Worm (Caenorhabditis elegans) whole organism, L1 larva: Measurements from ENCODE around the gene T12D8.9.

Experiments
- F16B12.6 ChIP-seq: fragments of 150-350 bp; optimal IDR thresholded peaks from 2 replicates; lab custom pipeline; 2014; ENCODE audit warnings: missing biosample characterization, missing genetic modification characterization
- blmp-1 ChIP-seq: fragments of 150-350 bp; optimal IDR thresholded peaks from 2 replicates; lab custom pipeline; 2014; ENCODE audit warnings: missing biosample characterization, missing genetic modification characterization
- efl-1 ChIP-seq, 4 experiments: fragments of 150-350 bp; optimal IDR thresholded peaks in 3 of 4; peaks in 1 of 4; 1 replicate in 1 of 4; 2 replicates in 3 of 4; lab custom pipeline; 2014; ENCODE audit warnings: missing biosample characterization in 2 of 4, missing genetic modification characterization in 2 of 4, missing genetic modification reagents in 2 of 4
- hlh-17 ChIP-seq: fragments of 200-800 bp; sonication (Bioruptor generic); optimal IDR thresholded peaks from 2 replicates; lab custom pipeline; 2018; ENCODE audit warnings: missing genetic modification characterization, mild to moderate bottlenecking, missing compliant biosample characterization, moderate library complexity, borderline replicate concordance
- lsy-2 ChIP-seq, 2 experiments: fragments of 150-350 bp; optimal IDR thresholded peaks; 2 replicates each; lab custom pipeline; 2014; ENCODE audit warnings: missing biosample characterization in 2 of 2, missing genetic modification characterization in 2 of 2
- nhr-20 ChIP-seq: sonication (generic microtip); optimal IDR thresholded peaks from 2 replicates; lab custom pipeline; 2016; ENCODE audit warnings: mild to moderate bottlenecking, missing genetic modification characterization, missing compliant biosample characterization
- pax-3 ChIP-seq: fragments of 200-800 bp; sonication (Bioruptor generic); optimal IDR thresholded peaks from 2 replicates; lab custom pipeline; 2018; ENCODE audit warnings: mild to moderate bottlenecking, missing genetic modification characterization, moderate library complexity, missing compliant biosample characterization
- skn-1 ChIP-seq: fragments of 150-350 bp; optimal IDR thresholded peaks from 2 replicates; lab custom pipeline; 2014; ENCODE audit warnings: missing biosample characterization, missing genetic modification characterization
- tlp-1 ChIP-seq: fragments of 150-350 bp; optimal IDR thresholded peaks from 2 replicates; lab custom pipeline; 2014; ENCODE audit warnings: missing biosample characterization, missing genetic modification characterization
- vab-15 ChIP-seq: sonication (generic microtip); optimal IDR thresholded peaks from 2 replicates; lab custom pipeline; 2017; ENCODE audit warnings: missing genotype, mild to moderate bottlenecking, missing genetic modification characterization, missing compliant biosample characterization
- ztf-11 ChIP-seq, 2 experiments: sonication (generic microtip); optimal IDR thresholded peaks; 2 replicates each; lab custom pipeline; 2016 to 2017; ENCODE audit warnings: missing genetic modification characterization in 2 of 2, missing biosample characterization in 1 of 2, missing compliant biosample characterization in 1 of 2

T12D8.9 gene

DNA sequence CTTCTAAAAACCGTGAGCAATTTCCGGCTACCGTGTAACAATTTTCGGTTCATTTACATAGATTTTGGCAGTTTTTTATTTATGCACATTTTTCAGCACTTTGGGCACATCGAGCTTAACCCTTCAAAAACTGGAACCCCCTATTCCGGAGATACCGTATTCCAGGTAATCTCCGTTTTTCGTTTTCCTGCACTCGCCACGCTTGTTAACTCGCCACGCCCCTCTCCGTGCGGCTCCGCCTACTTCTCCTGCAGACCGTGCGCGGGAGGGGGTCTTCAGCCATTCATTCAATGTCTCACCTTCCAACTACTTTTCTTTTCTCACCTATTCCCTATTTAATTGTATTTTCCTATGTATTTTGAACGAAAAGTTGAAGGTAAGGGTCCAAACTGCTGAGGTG is 43.2 kb downstream of the T12D8.9 start:
- TF ChIP-seq efl-1 (optimal IDR thresholded peaks at IDR 0.05; lab: Kevin White, UChicago) (no peak), efl-1 (GFP tag; optimal IDR thresholded peaks at IDR 0.05 in 1 of 2; lab: Kevin White, UChicago) (peak in 1 of 2 experiments; percentile 85), blmp-1 (peak; percentile 27), hlh-17 (GFP tag; lab: Kevin White, UChicago) (no peak)

DNA sequence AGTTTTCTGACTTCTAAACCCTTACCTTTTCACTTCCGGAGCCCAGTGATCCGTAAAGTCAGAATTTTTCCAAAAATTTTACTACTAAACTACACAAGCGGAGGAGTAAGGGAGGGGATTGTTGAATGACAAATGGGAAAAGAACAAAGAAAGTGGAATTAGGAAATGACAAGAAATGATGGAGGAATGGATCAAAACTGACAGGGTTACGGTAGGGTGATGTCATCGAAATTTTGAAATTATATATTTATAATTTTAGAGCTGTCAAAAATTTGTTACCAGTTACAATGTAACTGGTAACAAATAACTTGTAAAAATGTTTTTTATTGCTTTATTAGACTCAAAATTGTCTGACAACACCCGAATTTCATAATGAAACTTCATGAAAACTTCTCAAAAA is 49.5 kb downstream of the T12D8.9 start:
- TF ChIP-seq skn-1 (tag; lab: Kevin White, UChicago), result no peak
- no peak for TF ChIP-seq pax-3
- peak in 1 of 2 experiments; percentile 25 for TF ChIP-seq lsy-2 (tag; optimal IDR thresholded peaks at IDR 0.05; lab: Kevin White, UChicago)
- TF ChIP-seq F16B12.6 (tag; lab: Kevin White, UChicago), result no peak

DNA sequence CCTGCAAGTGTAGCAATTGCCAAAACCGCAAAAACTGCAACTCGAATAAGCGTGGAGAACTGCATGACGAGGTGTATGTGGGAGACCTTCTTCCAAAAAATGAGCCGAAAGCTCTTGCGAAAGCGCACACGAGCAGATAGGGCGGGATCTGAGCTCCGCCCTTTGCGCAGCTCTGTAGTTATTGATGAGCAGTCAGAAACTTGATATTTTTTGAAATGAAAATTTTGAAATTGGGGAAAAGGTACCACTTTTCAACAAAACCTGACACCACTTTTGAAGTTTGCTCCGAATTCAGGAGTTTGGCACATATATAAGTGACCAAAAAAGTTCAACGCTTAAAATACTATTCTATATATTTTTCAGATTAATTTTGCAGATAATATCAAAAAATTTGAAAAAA is 50.8 kb downstream of the T12D8.9 start, which contains the start of gene flp-15:
Gene flp-15 (minus strand): TSS at position 101 of the 400 bp plus-strand sequence.
- no peak for TF ChIP-seq tlp-1 (tag; lab: Kevin White, UChicago)
- TF ChIP-seq efl-1 (optimal IDR thresholded peaks at IDR 0.05; lab: Kevin White, UChicago), result no peak
- TF ChIP-seq efl-1 (GFP tag; optimal IDR thresholded peaks at IDR 0.05 in 1 of 2; lab: Kevin White, UChicago), result peak in 1 of 2 experiments; percentile 37

DNA sequence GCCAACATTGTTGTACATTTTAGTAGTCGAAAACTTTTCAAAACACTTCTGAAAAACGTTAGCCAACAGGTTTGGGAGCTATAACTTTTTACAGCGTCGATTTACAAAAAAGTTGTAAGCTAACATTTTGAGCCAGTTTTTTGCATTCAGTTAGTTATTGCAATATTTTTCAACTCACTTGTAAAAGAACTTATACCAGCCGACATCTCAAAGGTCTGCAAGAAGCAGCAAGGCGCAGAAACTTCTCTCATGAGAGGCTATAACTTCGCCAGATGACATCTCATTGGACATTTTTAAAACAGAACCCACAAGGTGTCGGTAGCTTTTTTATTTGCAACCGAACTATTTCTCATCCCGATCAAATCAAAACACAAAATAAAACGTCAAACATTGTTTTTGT is 52.6 kb downstream of the T12D8.9 start:
- TF ChIP-seq nhr-20 (tag; lab: Kevin White, UChicago) (no peak), vab-15 (tag; lab: Kevin White, UChicago) (no peak), ztf-11 (tag; optimal IDR thresholded peaks at IDR 0.05; lab: Kevin White, UChicago) (no peak), efl-1 (optimal IDR thresholded peaks at IDR 0.05; lab: Kevin White, UChicago) (no peak), efl-1 (GFP tag; optimal IDR thresholded peaks at IDR 0.05 in 1 of 2; lab: Kevin White, UChicago) (peak in 1 of 2 experiments; percentile 15)
